Worm (Caenorhabditis elegans) whole organism, L4/young adult: Measurements from ENCODE around the gene arv-1.

Source experiments
- dao-5 ChIP-seq: sonication (generic microtip); optimal IDR thresholded peaks from 2 replicates; lab custom pipeline; 2016; ENCODE audit warnings: missing genotype, missing genetic modification characterization, moderate library complexity, missing compliant biosample characterization
- him-1 ChIP-seq: sonication (generic microtip); optimal IDR thresholded peaks from 2 replicates; lab custom pipeline; 2016; ENCODE audit warnings: missing genotype, missing genetic modification reagents, missing genetic modification characterization, missing compliant biosample characterization

ce11 chrII:10200759-10201158, at the start of gene arv-1:
- peak; percentile 34 for TF ChIP-seq him-1
- no peak for TF ChIP-seq dao-5 (tag; lab: Kevin White, UChicago)
